Fruit fly (Drosophila melanogaster) whole organism, adult: Measurements from ENCODE around the gene Rbp1.

Source experiments
- CG11617 ChIP-seq: fragments of 200-800 bp; sonication (Bioruptor generic); optimal IDR thresholded peaks from 2 replicates; lab custom pipeline; 2017; ENCODE audit warnings: mild to moderate bottlenecking, missing biosample characterization, missing genetic modification reagents, missing genetic modification characterization
- CG12768 ChIP-seq: fragments of 200-800 bp; sonication (Bioruptor generic); optimal IDR thresholded peaks from 2 replicates; lab custom pipeline; 2017; ENCODE audit warnings: missing biosample characterization, missing genetic modification characterization, mild to moderate bottlenecking, moderate library complexity, missing genetic modification reagents
- CG5204 ChIP-seq: fragments of 200-800 bp; sonication (Bioruptor generic); optimal IDR thresholded peaks from 2 replicates; lab custom pipeline; 2016; ENCODE audit warnings: missing biosample characterization, missing genetic modification characterization
- CG7045 ChIP-seq: fragments of 200-800 bp; sonication (Bioruptor generic); optimal IDR thresholded peaks from 2 replicates; lab custom pipeline; 2017; ENCODE audit warnings: missing biosample characterization, mild to moderate bottlenecking, missing genetic modification characterization
- CG7101 ChIP-seq: fragments of 200-800 bp; sonication (Bioruptor generic); optimal IDR thresholded peaks from 2 replicates; lab custom pipeline; 2018; ENCODE audit warnings: missing biosample characterization, mild to moderate bottlenecking, missing genetic modification characterization, moderate library complexity
- Mnt ChIP-seq: fragments of 200-800 bp; sonication (Bioruptor generic); optimal IDR thresholded peaks from 2 replicates; lab custom pipeline; 2016; ENCODE audit warnings: missing biosample characterization, mild to moderate bottlenecking, missing genetic modification characterization
- bab1 ChIP-seq: fragments of 200-800 bp; sonication (Bioruptor generic); optimal IDR thresholded peaks from 3 replicates; lab custom pipeline; 2019; ENCODE audit warnings: missing biosample characterization, mild to moderate bottlenecking, missing genetic modification characterization, moderate library complexity
- ovo ChIP-seq: fragments of 200-800 bp; sonication (Bioruptor generic); optimal IDR thresholded peaks from 2 replicates; lab custom pipeline; 2016; ENCODE audit warnings: missing biosample characterization, missing genetic modification characterization
- toe ChIP-seq: fragments of 200-800 bp; sonication (Bioruptor generic); optimal IDR thresholded peaks from 2 replicates; lab custom pipeline; 2016; ENCODE audit warnings: missing biosample characterization, missing genetic modification characterization

DNA sequence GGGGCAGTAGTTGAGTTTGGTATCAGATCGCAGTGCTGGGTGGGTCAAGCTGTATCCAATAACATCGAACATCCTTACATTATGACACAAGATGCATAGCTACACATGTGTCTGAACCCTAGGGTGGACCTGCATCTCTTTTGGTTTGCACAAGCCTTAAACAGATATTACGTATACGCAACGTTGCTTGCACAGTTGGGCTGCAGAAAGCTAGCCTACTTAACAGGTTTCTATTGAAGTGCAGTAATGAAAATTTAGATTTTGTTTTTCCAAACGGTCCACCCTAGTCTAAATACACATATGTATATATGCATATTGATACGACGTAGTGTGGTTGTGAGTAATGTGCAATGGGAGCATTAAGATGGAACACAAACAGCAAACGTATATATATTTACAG lies 8.9 kb upstream of the Rbp1 start:
- no peak for TF ChIP-seq CG7101 (tag; lab: Kevin White, UChicago)
- TF ChIP-seq CG11617: no peak
- no peak for TF ChIP-seq CG7045 (GFP tag; lab: Kevin White, UChicago)
- no peak for TF ChIP-seq CG5204 (GFP tag; lab: Kevin White, UChicago)
- no peak for TF ChIP-seq bab1 (GFP tag; lab: Kevin White, UChicago)
- TF ChIP-seq ovo (GFP tag; lab: Kevin White, UChicago): no peak
- no peak for TF ChIP-seq toe
- no peak for TF ChIP-seq Mnt
- no peak for TF ChIP-seq CG12768 (GFP tag; lab: Kevin White, UChicago)
